Fruit fly (Drosophila melanogaster) whole organism, embryonic: Measurements from ENCODE around the gene abs.

Source experiments
- Atf3 ChIP-seq: fragments of 200-800 bp; sonication (Bioruptor generic); optimal IDR thresholded peaks from 3 replicates; lab custom pipeline; 2016; ENCODE audit warnings: missing biosample characterization, missing genetic modification characterization
- CG1024 ChIP-seq: fragments of 200-800 bp; sonication (Bioruptor generic); IDR thresholded peaks from 2 replicates; pipeline ENCODE4 v1.3.6; 2022; ENCODE audit warnings: missing biosample characterization, missing genetic modification characterization
- CG11695 ChIP-seq: fragments of 200-800 bp; sonication (Bioruptor generic); IDR thresholded peaks from 3 replicates; pipeline ENCODE4 v1.3.6; 2022; ENCODE audit warnings: missing biosample characterization, missing genetic modification characterization
- CG13624 ChIP-seq: fragments of 200-800 bp; sonication (Bioruptor generic); optimal IDR thresholded peaks from 2 replicates; lab custom pipeline; 2016; ENCODE audit warnings: missing biosample characterization, missing genetic modification characterization
- CG14014 ChIP-seq: fragments of 200-800 bp; sonication (Bioruptor generic); IDR thresholded peaks from 2 replicates; pipeline ENCODE4 v1.3.6; 2022; ENCODE audit warnings: missing biosample characterization, missing genetic modification characterization
- CG14441 ChIP-seq: fragments of 200-800 bp; sonication (Bioruptor generic); IDR thresholded peaks from 2 replicates; pipeline ENCODE4 v1.3.6; 2022; ENCODE audit warnings: missing biosample characterization, missing genetic modification characterization
- CG16863 ChIP-seq: fragments of 200-800 bp; sonication (Bioruptor generic); optimal IDR thresholded peaks from 3 replicates; lab custom pipeline; 2016; ENCODE audit warnings: missing biosample characterization, missing genetic modification characterization
- CG17328 ChIP-seq: fragments of 200-800 bp; sonication (Bioruptor generic); IDR thresholded peaks from 2 replicates; pipeline ENCODE4 v1.3.6; 2022; ENCODE audit warnings: missing biosample characterization, missing genetic modification characterization
- CG17359 ChIP-seq: fragments of 200-800 bp; sonication (Bioruptor generic); optimal IDR thresholded peaks from 3 replicates; lab custom pipeline; 2018; ENCODE audit warnings: missing biosample characterization, mild to moderate bottlenecking, missing genetic modification characterization, moderate library complexity
- CG17568 ChIP-seq: fragments of 200-800 bp; sonication (Bioruptor generic); optimal IDR thresholded peaks from 2 replicates; lab custom pipeline; 2018; ENCODE audit warnings: missing biosample characterization, mild to moderate bottlenecking, missing genetic modification characterization, moderate library complexity
- CG30020 ChIP-seq: fragments of 200-800 bp; optimal IDR thresholded peaks from 2 replicates; lab custom pipeline; 2019; ENCODE audit warnings: missing biosample characterization, mild to moderate bottlenecking, missing genetic modification characterization, moderate library complexity
- CG31388 ChIP-seq: fragments of 200-800 bp; sonication (Bioruptor generic); optimal IDR thresholded peaks from 2 replicates; lab custom pipeline; 2016; ENCODE audit warnings: missing biosample characterization, missing genetic modification characterization
- CG34376 ChIP-seq: fragments of 200-800 bp; sonication (Bioruptor generic); optimal IDR thresholded peaks from 2 replicates; lab custom pipeline; 2018; ENCODE audit warnings: missing biosample characterization, mild to moderate bottlenecking, missing genetic modification characterization
- CG4282 ChIP-seq: fragments of 200-800 bp; sonication (Bioruptor generic); optimal IDR thresholded peaks from 2 replicates; lab custom pipeline; 2016; ENCODE audit warnings: missing biosample characterization, missing genetic modification characterization
- CG4404 ChIP-seq: fragments of 200-800 bp; sonication (Bioruptor generic); IDR thresholded peaks from 2 replicates; pipeline ENCODE4 v1.3.6; 2022; ENCODE audit warnings: missing biosample characterization, missing genetic modification characterization
- CG4854 ChIP-seq: fragments of 200-800 bp; sonication (Bioruptor generic); optimal IDR thresholded peaks from 2 replicates; lab custom pipeline; 2016; ENCODE audit warnings: missing biosample characterization, missing genetic modification characterization, inconsistent platforms
- CG6175 ChIP-seq: fragments of 200-800 bp; sonication (Bioruptor generic); IDR thresholded peaks from 3 replicates; pipeline ENCODE4 v1.3.6; 2022; ENCODE audit warnings: missing biosample characterization, missing genetic modification characterization
- CG6683 ChIP-seq: fragments of 200-800 bp; sonication (Bioruptor generic); optimal IDR thresholded peaks from 2 replicates; lab custom pipeline; 2017; ENCODE audit warnings: missing biosample characterization, mild to moderate bottlenecking, missing genetic modification characterization, missing genetic modification reagents
- CG6791 ChIP-seq: fragments of 200-800 bp; sonication (Bioruptor generic); IDR thresholded peaks from 3 replicates; pipeline ENCODE4 v1.3.6; 2022; ENCODE audit warnings: missing biosample characterization, missing genetic modification characterization; ENCODE audit not compliant: partially characterized antibody
- CG7928 ChIP-seq: fragments of 200-800 bp; sonication (Bioruptor generic); optimal IDR thresholded peaks from 2 replicates; lab custom pipeline; 2017; ENCODE audit warnings: missing biosample characterization, mild to moderate bottlenecking, missing genetic modification characterization
- CG8089 ChIP-seq: fragments of 200-800 bp; sonication (Bioruptor generic); optimal IDR thresholded peaks from 3 replicates; lab custom pipeline; 2016; ENCODE audit warnings: missing biosample characterization, missing genetic modification characterization
- CG8290 ChIP-seq, 3 experiments: fragments of 200-800 bp; sonication (Bioruptor generic); optimal IDR thresholded peaks; 2 replicates each; lab custom pipeline; 2016 to 2019; ENCODE audit warnings: missing biosample characterization in 3 of 3, missing genetic modification characterization in 3 of 3, mild to moderate bottlenecking in 2 of 3, moderate library complexity in 1 of 3
- Dek ChIP-seq: fragments of 200-800 bp; sonication (Bioruptor generic); optimal IDR thresholded peaks from 3 replicates; lab custom pipeline; 2019; ENCODE audit warnings: missing biosample characterization, mild to moderate bottlenecking, missing genetic modification characterization, moderate library complexity
- HLH54F ChIP-seq: fragments of 200-800 bp; sonication (Bioruptor generic); optimal IDR thresholded peaks from 3 replicates; lab custom pipeline; 2016; ENCODE audit warnings: missing biosample characterization, missing genetic modification characterization
- Hmx ChIP-seq: fragments of 200-800 bp; sonication (Bioruptor generic); optimal IDR thresholded peaks from 2 replicates; lab custom pipeline; 2016; ENCODE audit warnings: missing biosample characterization, missing genetic modification characterization
- Hr3 ChIP-seq: fragments of 200-800 bp; sonication (Bioruptor generic); optimal IDR thresholded peaks from 3 replicates; lab custom pipeline; 2016; ENCODE audit warnings: missing biosample characterization, missing genetic modification characterization
- Oli ChIP-seq: fragments of 200-800 bp; sonication (Bioruptor generic); optimal IDR thresholded peaks from 2 replicates; lab custom pipeline; 2018; ENCODE audit warnings: missing biosample characterization, mild to moderate bottlenecking, missing genetic modification characterization, moderate library complexity
- Ravus ChIP-seq: fragments of 200-800 bp; sonication (Bioruptor generic); IDR thresholded peaks from 2 replicates; pipeline ENCODE4 v1.3.6; 2022; ENCODE audit warnings: missing biosample characterization, missing genetic modification characterization
- Stat92E ChIP-seq, 3 experiments: fragments of >200 bp in 2 of 3; fragments of 200-800 bp in 1 of 3; sonication (Bioruptor generic) in 1 of 3; optimal IDR thresholded peaks; 2 replicates each; lab custom pipeline; 2017 to 2019; ENCODE audit warnings: missing biosample characterization in 3 of 3, missing genetic modification characterization in 3 of 3, mild to moderate bottlenecking in 1 of 3, moderate library complexity in 1 of 3
- Xrp1 ChIP-seq: fragments of 200-800 bp; sonication (Bioruptor generic); IDR thresholded peaks from 2 replicates; pipeline ENCODE4 v1.3.6; 2022; ENCODE audit warnings: missing biosample characterization, missing genetic modification characterization
- btn ChIP-seq: fragments of 200-800 bp; sonication (Bioruptor generic); optimal IDR thresholded peaks from 2 replicates; lab custom pipeline; 2016; ENCODE audit warnings: missing biosample characterization, missing genetic modification characterization
- chinmo ChIP-seq: fragments of 200-800 bp; sonication (Bioruptor generic); IDR thresholded peaks from 4 replicates; pipeline ENCODE4 v1.3.6; 2022; ENCODE audit warnings: missing biosample characterization, missing genetic modification characterization; ENCODE audit not compliant: partially characterized antibody
- croc ChIP-seq: fragments of 200-800 bp; sonication (Bioruptor generic); conservative IDR thresholded peaks from 3 replicates; pipeline ENCODE4 v1.3.6; 2022; ENCODE audit warnings: missing biosample characterization, missing genetic modification characterization
- crp ChIP-seq, 2 experiments: fragments of 200-800 bp; sonication (Bioruptor generic); optimal IDR thresholded peaks; 2 replicates in 1 of 2; 3 replicates in 1 of 2; lab custom pipeline; 2017; ENCODE audit warnings: missing biosample characterization in 2 of 2, missing genetic modification characterization in 2 of 2, mild to moderate bottlenecking in 1 of 2, moderate library complexity in 1 of 2
- exex ChIP-seq: fragments of 200-800 bp; sonication (Bioruptor generic); optimal IDR thresholded peaks from 4 replicates; lab custom pipeline; 2018; ENCODE audit warnings: missing biosample characterization, mild to moderate bottlenecking, missing genetic modification characterization, moderate library complexity
- eyg ChIP-seq: fragments of 200-800 bp; sonication (Bioruptor generic); optimal IDR thresholded peaks from 3 replicates; lab custom pipeline; 2016; ENCODE audit warnings: missing biosample characterization, missing genetic modification characterization
- mam ChIP-seq: fragments of 200-800 bp; sonication (Bioruptor generic); optimal IDR thresholded peaks from 3 replicates; lab custom pipeline; 2016; ENCODE audit warnings: missing biosample characterization, missing genetic modification characterization
- mld ChIP-seq: fragments of 200-800 bp; sonication (Bioruptor generic); IDR thresholded peaks from 3 replicates; pipeline ENCODE4 v1.3.6; 2022; ENCODE audit warnings: missing biosample characterization, missing genetic modification characterization; ENCODE audit not compliant: partially characterized antibody
- otp ChIP-seq: fragments of 200-800 bp; sonication (Bioruptor generic); IDR thresholded peaks from 3 replicates; pipeline ENCODE4, ENCODE4 v1.3.6; 2022; ENCODE audit warnings: missing biosample characterization, missing genetic modification characterization
- row ChIP-seq: fragments of 200-800 bp; sonication (Bioruptor generic); IDR thresholded peaks from 3 replicates; pipeline ENCODE4 v1.3.6; 2022; ENCODE audit warnings: missing biosample characterization, missing genetic modification characterization
- salm ChIP-seq: fragments of 200-800 bp; sonication (Bioruptor generic); optimal IDR thresholded peaks from 2 replicates; lab custom pipeline; 2018; ENCODE audit warnings: missing biosample characterization, mild to moderate bottlenecking, missing genetic modification characterization
- sc ChIP-seq, 3 experiments: fragments of >200 bp in 2 of 3; fragments of 200-800 bp in 1 of 3; sonication (Bioruptor generic) in 1 of 3; optimal IDR thresholded peaks; 2 replicates in 2 of 3; 3 replicates in 1 of 3; lab custom pipeline; 2017; ENCODE audit warnings: mild to moderate bottlenecking in 1 of 3, missing biosample characterization in 1 of 3, missing genetic modification characterization in 1 of 3, missing genetic modification reagents in 1 of 3
- sisA ChIP-seq: fragments of 200-800 bp; sonication (Bioruptor generic); IDR thresholded peaks from 2 replicates; pipeline ENCODE4 v1.3.6; 2022; ENCODE audit warnings: missing biosample characterization, missing genetic modification characterization
- sr ChIP-seq: fragments of 200-800 bp; sonication (Bioruptor generic); IDR thresholded peaks from 3 replicates; pipeline ENCODE4 v1.3.6; 2022; ENCODE audit warnings: missing biosample characterization, missing genetic modification characterization
- ttk ChIP-seq: fragments of 200-800 bp; sonication (Bioruptor generic); IDR thresholded peaks from 2 replicates; pipeline ENCODE4 v2.1.2; 2022; ENCODE audit warnings: missing biosample characterization, missing genetic modification characterization
- wek ChIP-seq: fragments of 200-800 bp; sonication (Bioruptor generic); optimal IDR thresholded peaks from 3 replicates; lab custom pipeline; 2018; ENCODE audit warnings: missing biosample characterization, mild to moderate bottlenecking, missing genetic modification characterization, moderate library complexity
- zen2 ChIP-seq: fragments of 200-800 bp; sonication (Bioruptor generic); IDR thresholded peaks from 3 replicates; pipeline ENCODE4 v1.3.6; 2022; ENCODE audit warnings: missing biosample characterization, missing genetic modification characterization; ENCODE audit not compliant: partially characterized antibody
- zfh1 ChIP-seq: fragments of 200-800 bp; sonication (Bioruptor generic); IDR thresholded peaks from 3 replicates; pipeline ENCODE4 v1.3.6; 2022; ENCODE audit warnings: missing biosample characterization, missing genetic modification characterization

abs gene

DNA sequence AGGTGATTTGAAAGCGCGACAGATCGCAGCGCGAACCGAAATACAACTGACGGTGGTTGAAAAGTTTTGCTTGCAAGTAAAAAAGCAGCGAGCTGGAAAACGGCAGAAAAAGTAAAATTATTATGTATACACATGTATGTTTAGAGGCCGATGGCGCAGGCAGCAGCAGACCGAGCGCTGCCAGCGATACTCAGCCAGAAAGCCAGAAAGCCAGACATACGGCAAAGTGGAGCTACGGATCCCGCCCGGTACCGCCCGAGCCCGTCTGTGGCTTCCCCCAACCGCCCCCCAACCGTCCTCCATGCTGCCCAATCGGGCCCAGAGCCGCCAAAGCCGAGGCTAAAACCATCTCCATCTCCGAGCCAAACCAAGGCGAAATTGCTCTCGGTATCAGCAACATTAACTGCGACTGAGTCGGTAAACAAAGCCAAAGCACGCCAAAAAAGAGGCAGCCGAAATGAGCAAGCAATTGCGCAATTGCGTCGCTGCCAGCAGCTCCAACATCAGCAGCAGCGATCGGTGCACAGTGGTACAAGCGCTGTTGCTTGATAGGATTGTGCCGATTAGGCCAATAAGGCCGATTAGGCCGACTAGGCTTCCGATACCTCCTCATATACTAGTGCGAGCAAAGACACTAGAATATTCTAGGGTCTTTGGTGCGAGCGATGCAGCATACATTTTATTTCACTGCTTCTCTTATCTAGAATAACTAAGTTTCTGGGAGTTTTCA, 17.4 kb upstream of the abs start, which contains the start of gene CG14636 (continued):
- TF ChIP-seq mld (GFP tag; lab: Robert Waterston, UW) = no peak
- TF ChIP-seq crp (GFP tag; optimal IDR thresholded peaks at IDR 0.05; lab: Kevin White, UChicago) = no peak
- peak; percentile 65 for TF ChIP-seq CG17359 (tag; lab: Kevin White, UChicago)
- peak; percentile 28 for TF ChIP-seq Atf3
- TF ChIP-seq Xrp1 = peak; percentile 74
- peak; percentile 46 for TF ChIP-seq wek (GFP tag; lab: Kevin White, UChicago)
- no peak for TF ChIP-seq CG8290 (GFP tag; optimal IDR thresholded peaks at IDR 0.05; lab: Kevin White, UChicago)
- TF ChIP-seq CG8290 (tag; optimal IDR thresholded peaks at IDR 0.05; lab: Kevin White, UChicago) = peak in 1 of 2 experiments; percentile 62
- TF ChIP-seq Hmx (GFP tag; lab: Kevin White, UChicago) = no peak
- TF ChIP-seq CG8089 (GFP tag; lab: Kevin White, UChicago) = peak; percentile 30
- no peak for TF ChIP-seq Stat92E (GFP tag; optimal IDR thresholded peaks at IDR 0.05; lab: Kevin White, UChicago)
- TF ChIP-seq CG17568 = peak; percentile 7
- peak; percentile 90 for TF ChIP-seq CG14441 (GFP tag; lab: Robert Waterston, UW)
- TF ChIP-seq otp = 0 out of 3 replicates have a peak, but pooled peaks have one; percentile 25
- TF ChIP-seq mam (GFP tag; lab: Kevin White, UChicago) = peak; percentile 73
- no peak for TF ChIP-seq CG6791 (GFP tag; lab: Robert Waterston, UW)
- TF ChIP-seq HLH54F = peak; percentile 66
- peak; percentile 4 for TF ChIP-seq CG4854 (GFP tag; lab: Kevin White, UChicago)
- 0 out of 3 replicates have a peak, but pooled peaks have one; percentile 11 for TF ChIP-seq CG6175 (GFP tag; lab: Robert Waterston, UW)
- TF ChIP-seq Oli (tag; lab: Kevin White, UChicago) = peak; percentile 77
- no peak for TF ChIP-seq sc (optimal IDR thresholded peaks at IDR 0.05; lab: Kevin White, UChicago)
- no peak for TF ChIP-seq sc (GFP tag; optimal IDR thresholded peaks at IDR 0.05; lab: Kevin White, UChicago)
- peak; percentile 74 for TF ChIP-seq sisA (GFP tag; lab: Robert Waterston, UW)
- no peak for TF ChIP-seq CG7928 (GFP tag; lab: Kevin White, UChicago)
- peak; percentile 60; the same call in 1 of the 3 replicates for TF ChIP-seq zfh1
- peak; percentile 78 for TF ChIP-seq CG13624
- no peak for TF ChIP-seq CG1024 (GFP tag; lab: Robert Waterston, UW)
- peak; percentile 42 for TF ChIP-seq Hr3 (GFP tag; lab: Kevin White, UChicago)
- peak; percentile 78 for TF ChIP-seq CG14014 (GFP tag; lab: Robert Waterston, UW)
- TF ChIP-seq sr (GFP tag; lab: Robert Waterston, UW) = 0 out of 3 replicates have a peak, but pooled peaks have one; percentile 28
- peak; percentile 61 for TF ChIP-seq CG34376 (GFP tag; lab: Kevin White, UChicago)
- peak; percentile 30 for TF ChIP-seq Dek (tag; lab: Kevin White, UChicago)
- no peak for TF ChIP-seq CG31388
- TF ChIP-seq exex (tag; lab: Kevin White, UChicago) = no peak
- no peak for TF ChIP-seq CG30020
- TF ChIP-seq CG11695 (GFP tag; lab: Robert Waterston, UW) = peak; percentile 84
- TF ChIP-seq Ravus (GFP tag; lab: Robert Waterston, UW) = 0 out of 2 replicates have a peak, but pooled peaks have one; percentile 7
- TF ChIP-seq CG4282 (GFP tag; lab: Kevin White, UChicago) = peak; percentile 68
- peak; percentile 48 for TF ChIP-seq CG6683 (GFP tag; lab: Kevin White, UChicago)
- TF ChIP-seq CG16863 (GFP tag; lab: Kevin White, UChicago) = peak; percentile 64
- TF ChIP-seq CG17328 (GFP tag; lab: Robert Waterston, UW) = peak; percentile 54
- peak; percentile 46; the same call in 1 of the 2 replicates for TF ChIP-seq CG4404 (GFP tag; lab: Robert Waterston, UW)
- peak; percentile 90 for TF ChIP-seq chinmo (GFP tag; lab: Robert Waterston, UW)
- TF ChIP-seq ttk (GFP tag; lab: Robert Waterston, UW) = peak; percentile 65
- TF ChIP-seq eyg (GFP tag; lab: Kevin White, UChicago) = peak; percentile 20
- TF ChIP-seq row (GFP tag; lab: Robert Waterston, UW) = peak; percentile 90
- no peak for TF ChIP-seq croc (GFP tag; lab: Robert Waterston, UW)
- peak; percentile 36 for TF ChIP-seq btn (GFP tag; lab: Kevin White, UChicago)
- TF ChIP-seq zen2 (GFP tag; lab: Robert Waterston, UW) = no peak
- TF ChIP-seq salm (tag; lab: Kevin White, UChicago) = peak; percentile 18
